Fruit fly (Drosophila melanogaster) whole organism: ENCODE data around the gene CG42671.

Experiments used
- CG8478 ChIP-seq: fragments of >200 bp; optimal IDR thresholded peaks from 2 replicates; lab custom pipeline; 2018; ENCODE audit warnings: inconsistent platforms
- Dll ChIP-seq: fragments of >200 bp; optimal IDR thresholded peaks from 2 replicates; lab custom pipeline; 2017
- EcR ChIP-seq, 2 experiments: fragments of >200 bp; optimal IDR thresholded peaks; 2 replicates each; lab custom pipeline; 2017; ENCODE audit warnings: missing biosample characterization in 2 of 2, missing genetic modification characterization in 2 of 2, missing genetic modification reagents in 2 of 2
- pan ChIP-seq: fragments of >200 bp; optimal IDR thresholded peaks from 2 replicates; lab custom pipeline; 2017
- psq ChIP-seq: fragments of >200 bp; optimal IDR thresholded peaks from 2 replicates; lab custom pipeline; 2017
- usp ChIP-seq: fragments of >200 bp; optimal IDR thresholded peaks from 2 replicates; lab custom pipeline; 2017; ENCODE audit warnings: missing biosample characterization, missing genetic modification characterization, mixed read lengths

CG42671 gene

dm6 chr3L:11246046-11246887, 32.0 kb downstream of the CG42671 start:
- TF ChIP-seq psq (lab: Kevin White, UChicago) (no peak), pan (no peak), usp (GFP tag; lab: Kevin White, UChicago) (no peak), CG8478 (lab: Kevin White, UChicago) (peak; percentile 82), EcR (GFP tag; optimal IDR thresholded peaks at IDR 0.05; lab: Kevin White, UChicago) (no peak)

- TF ChIP-seq CG8478 (lab: Kevin White, UChicago) (no peak), usp (GFP tag; lab: Kevin White, UChicago) (no peak), EcR (GFP tag; optimal IDR thresholded peaks at IDR 0.05; lab: Kevin White, UChicago) (no peak), pan (no peak), Dll (lab: Kevin White, UChicago) (no peak), psq (lab: Kevin White, UChicago) (no peak)
Observed at dm6 chr3L:11247370-11248255, 33.3 kb downstream of the CG42671 start.

dm6 chr3L:11248303-11248702, 34.0 kb downstream of the CG42671 start:
- TF ChIP-seq Dll (lab: Kevin White, UChicago) (no peak), EcR (GFP tag; optimal IDR thresholded peaks at IDR 0.05; lab: Kevin White, UChicago) (no peak), CG8478 (lab: Kevin White, UChicago) (no peak), usp (GFP tag; lab: Kevin White, UChicago) (no peak), psq (lab: Kevin White, UChicago) (no peak), pan (no peak)

- no peak for TF ChIP-seq Dll (lab: Kevin White, UChicago)
- TF ChIP-seq CG8478 (lab: Kevin White, UChicago): peak; percentile 25
- TF ChIP-seq usp (GFP tag; lab: Kevin White, UChicago): no peak
Observed at dm6 chr3L:11251721-11252423, 37.6 kb downstream of the CG42671 start, which contains the start of gene scyl. TSS of gene scyl (plus strand) at chr3L:11252307.

- no peak for TF ChIP-seq CG8478 (lab: Kevin White, UChicago)
Observed at dm6 chr3L:11252424-11253118, 38.3 kb downstream of the CG42671 start.

dm6 chr3L:11253140-11253539, 38.8 kb downstream of the CG42671 start:
- TF ChIP-seq Dll (lab: Kevin White, UChicago) (no peak), EcR (GFP tag; optimal IDR thresholded peaks at IDR 0.05; lab: Kevin White, UChicago) (no peak), pan (no peak), usp (GFP tag; lab: Kevin White, UChicago) (no peak), psq (lab: Kevin White, UChicago) (no peak)

- TF ChIP-seq psq (lab: Kevin White, UChicago) (no peak), pan (no peak)
Observed at dm6 chr3L:11253690-11254243, 39.5 kb downstream of the CG42671 start.

dm6 chr3L:11254470-11255185, 40.3 kb downstream of the CG42671 start:
- no peak for TF ChIP-seq CG8478 (lab: Kevin White, UChicago)
- no peak for TF ChIP-seq usp (GFP tag; lab: Kevin White, UChicago)
- TF ChIP-seq Dll (lab: Kevin White, UChicago): no peak
- TF ChIP-seq pan: no peak
- TF ChIP-seq EcR (GFP tag; optimal IDR thresholded peaks at IDR 0.05; lab: Kevin White, UChicago): no peak
- no peak for TF ChIP-seq psq (lab: Kevin White, UChicago)

dm6 chr3L:11256147-11256971, 42.1 kb downstream of the CG42671 start:
- TF ChIP-seq Dll (lab: Kevin White, UChicago): no peak
- TF ChIP-seq EcR (GFP tag; optimal IDR thresholded peaks at IDR 0.05; lab: Kevin White, UChicago): peak in 1 of 2 experiments; percentile 26

- TF ChIP-seq Dll (lab: Kevin White, UChicago): no peak
- no peak for TF ChIP-seq CG8478 (lab: Kevin White, UChicago)
- no peak for TF ChIP-seq psq (lab: Kevin White, UChicago)
- TF ChIP-seq EcR (GFP tag; optimal IDR thresholded peaks at IDR 0.05; lab: Kevin White, UChicago): no peak
- TF ChIP-seq usp (GFP tag; lab: Kevin White, UChicago): no peak
- no peak for TF ChIP-seq pan
Observed at dm6 chr3L:11258392-11258791, 44.1 kb downstream of the CG42671 start.
